Worm (Caenorhabditis elegans) whole organism, late embryonic: ENCODE measurements around the gene F49E11.2.
A peak's percentile ranks its signal among the peaks of the same experiment; 100 is the strongest.

Experiments
- K09A11.1 ChIP-seq: sonication (generic microtip); optimal IDR thresholded peaks from 2 replicates; lab custom pipeline; 2017; ENCODE audit warnings: antibody characterized with exemption, mild to moderate bottlenecking, missing genetic modification characterization, missing compliant biosample characterization; ENCODE audit not compliant: insufficient read depth
- T23F11.4 ChIP-seq: fragments of 200-800 bp; sonication (Bioruptor generic); optimal IDR thresholded peaks from 2 replicates; lab custom pipeline; 2018; ENCODE audit warnings: mild to moderate bottlenecking, missing genetic modification characterization, missing compliant biosample characterization
- ahr-1 ChIP-seq: sonication (generic microtip); optimal IDR thresholded peaks from 2 replicates; lab custom pipeline; 2016; ENCODE audit warnings: missing genetic modification characterization, missing compliant biosample characterization
- ama-1 ChIP-seq: fragments of 150-350 bp; optimal IDR thresholded peaks from 2 replicates; lab custom pipeline; 2014
- ceh-14 ChIP-seq: sonication (generic microtip); optimal IDR thresholded peaks from 2 replicates; lab custom pipeline; 2016; ENCODE audit warnings: missing genotype, missing genetic modification characterization, missing compliant biosample characterization
- ceh-19 ChIP-seq: fragments of 200-800 bp; sonication (Bioruptor generic); optimal IDR thresholded peaks from 2 replicates; lab custom pipeline; 2018; ENCODE audit warnings: mild to moderate bottlenecking, missing genetic modification characterization, missing compliant biosample characterization
- ceh-22 ChIP-seq: sonication (generic microtip); optimal IDR thresholded peaks from 2 replicates; lab custom pipeline; 2017; ENCODE audit warnings: missing biosample characterization, missing genetic modification characterization
- ceh-30 ChIP-seq: fragments of 150-350 bp; optimal IDR thresholded peaks from 2 replicates; lab custom pipeline; 2014; ENCODE audit warnings: missing biosample characterization, missing genetic modification characterization
- ceh-31 ChIP-seq: sonication (generic microtip); optimal IDR thresholded peaks from 2 replicates; lab custom pipeline; 2016; ENCODE audit warnings: missing genetic modification characterization, missing compliant biosample characterization
- ceh-6 ChIP-seq: fragments of 200-800 bp; sonication (Bioruptor generic); optimal IDR thresholded peaks from 2 replicates; lab custom pipeline; 2018; ENCODE audit warnings: mild to moderate bottlenecking, missing genetic modification characterization, missing compliant biosample characterization
- che-1 ChIP-seq: sonication (generic microtip); optimal IDR thresholded peaks from 2 replicates; lab custom pipeline; 2016; ENCODE audit warnings: mild to moderate bottlenecking, missing genetic modification characterization, missing compliant biosample characterization
- dve-1 ChIP-seq: sonication (generic microtip); optimal IDR thresholded peaks from 2 replicates; lab custom pipeline; 2017; ENCODE audit warnings: antibody characterized with exemption, mild to moderate bottlenecking, missing genetic modification characterization, missing compliant biosample characterization
- elt-2 ChIP-seq: sonication (generic microtip); optimal IDR thresholded peaks from 2 replicates; lab custom pipeline; 2016; ENCODE audit warnings: missing genetic modification reagents, missing genetic modification characterization, missing compliant biosample characterization
- elt-4 ChIP-seq: sonication (generic microtip); optimal IDR thresholded peaks from 2 replicates; lab custom pipeline; 2016; ENCODE audit warnings: missing genetic modification characterization, missing compliant biosample characterization
- ets-4 ChIP-seq: sonication (generic microtip); optimal IDR thresholded peaks from 2 replicates; lab custom pipeline; 2016; ENCODE audit warnings: missing genetic modification characterization, missing compliant biosample characterization
- eyg-1 ChIP-seq: sonication (generic microtip); optimal IDR thresholded peaks from 2 replicates; lab custom pipeline; 2016; ENCODE audit warnings: missing genotype, missing genetic modification characterization, missing compliant biosample characterization
- hlh-8 ChIP-seq: sonication (generic microtip); optimal IDR thresholded peaks from 2 replicates; lab custom pipeline; 2016; ENCODE audit warnings: missing genotype, missing genetic modification characterization, missing compliant biosample characterization
- nhr-11 ChIP-seq: fragments of 150-350 bp; optimal IDR thresholded peaks from 2 replicates; lab custom pipeline; 2014; ENCODE audit warnings: missing biosample characterization, missing genetic modification characterization
- nhr-232 ChIP-seq: sonication (generic microtip); optimal IDR thresholded peaks from 2 replicates; lab custom pipeline; 2016; ENCODE audit warnings: missing genetic modification characterization, missing compliant biosample characterization
- npax-4 ChIP-seq: sonication (generic microtip); optimal IDR thresholded peaks from 2 replicates; lab custom pipeline; 2016; ENCODE audit warnings: missing genetic modification characterization, missing compliant biosample characterization
- pat-9 ChIP-seq: fragments of 200-800 bp; sonication (Bioruptor generic); optimal IDR thresholded peaks from 2 replicates; lab custom pipeline; 2018; ENCODE audit warnings: mild to moderate bottlenecking, missing genetic modification characterization, moderate library complexity, missing compliant biosample characterization
- pqm-1 ChIP-seq: sonication (generic microtip); optimal IDR thresholded peaks from 2 replicates; lab custom pipeline; 2016; ENCODE audit warnings: missing genetic modification characterization, missing compliant biosample characterization
- pros-1 ChIP-seq: fragments of 150-350 bp; optimal IDR thresholded peaks from 2 replicates; lab custom pipeline; 2014; ENCODE audit warnings: missing biosample characterization, missing genetic modification reagents, missing genetic modification characterization
- syd-9 ChIP-seq: sonication (generic microtip); optimal IDR thresholded peaks from 2 replicates; lab custom pipeline; 2016; ENCODE audit warnings: mild to moderate bottlenecking, missing genetic modification characterization, moderate library complexity, missing compliant biosample characterization
- tbx-2 ChIP-seq: sonication (generic microtip); optimal IDR thresholded peaks from 2 replicates; lab custom pipeline; 2016; ENCODE audit warnings: missing genetic modification characterization, missing compliant biosample characterization
- ttx-3 ChIP-seq: sonication (generic microtip); optimal IDR thresholded peaks from 2 replicates; lab custom pipeline; 2016; ENCODE audit warnings: missing genetic modification reagents, missing genetic modification characterization, missing compliant biosample characterization
- unc-42 ChIP-seq: sonication (generic microtip); optimal IDR thresholded peaks from 2 replicates; lab custom pipeline; 2016; ENCODE audit warnings: missing genotype, missing genetic modification characterization, missing compliant biosample characterization
- unc-55 ChIP-seq: sonication (generic microtip); optimal IDR thresholded peaks from 2 replicates; lab custom pipeline; 2017; ENCODE audit warnings: missing biosample characterization, missing genetic modification reagents, missing genetic modification characterization
- unc-86 ChIP-seq: sonication (generic microtip); optimal IDR thresholded peaks from 2 replicates; lab custom pipeline; 2016; ENCODE audit warnings: missing genetic modification characterization, missing compliant biosample characterization
- zip-5 ChIP-seq: sonication (generic microtip); optimal IDR thresholded peaks from 2 replicates; lab custom pipeline; 2016; ENCODE audit warnings: missing genetic modification characterization, missing compliant biosample characterization
- ztf-16 ChIP-seq: sonication (generic microtip); optimal IDR thresholded peaks from 2 replicates; lab custom pipeline; 2017; ENCODE audit warnings: missing genetic modification characterization, missing compliant biosample characterization

Gene F49E11.2

DNA sequence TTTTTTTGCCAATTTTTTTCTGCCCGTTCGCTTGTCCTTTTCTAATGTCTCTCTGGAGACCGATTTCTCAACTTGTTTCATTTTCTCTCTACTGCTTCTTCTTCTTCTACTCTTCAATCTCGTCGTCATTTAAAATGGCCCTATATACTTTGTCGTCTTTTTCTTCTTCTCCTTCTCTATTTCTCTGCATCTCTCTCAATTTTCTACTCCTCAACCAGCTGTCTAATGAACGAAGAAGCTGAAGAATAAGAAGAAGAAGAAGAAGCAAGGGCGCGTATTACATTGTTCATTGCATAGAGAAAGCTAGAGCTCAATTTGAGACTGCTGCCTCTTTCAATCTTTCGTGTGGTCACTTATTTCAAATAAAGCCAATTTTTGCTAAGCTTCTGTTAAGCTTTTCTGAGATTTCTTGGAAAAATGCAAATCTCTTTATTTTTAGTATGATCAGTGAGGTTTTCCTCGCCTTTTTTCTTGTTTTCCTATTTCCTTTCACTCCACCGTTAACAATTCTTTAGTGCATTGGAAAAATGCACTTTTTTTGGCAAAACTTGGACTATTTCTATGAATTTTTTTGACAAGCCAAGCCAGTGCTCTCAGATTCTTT is 22.9 kb downstream of the F49E11.2 start:
- no peak for TF ChIP-seq ahr-1
- no peak for TF ChIP-seq eyg-1 (tag; lab: Kevin White, UChicago)
- TF ChIP-seq npax-4 (tag; lab: Kevin White, UChicago), result no peak
- TF ChIP-seq unc-55 (GFP tag; lab: Kevin White, UChicago), result peak; percentile 79
- no peak for TF ChIP-seq syd-9 (tag; lab: Kevin White, UChicago)
- TF ChIP-seq T23F11.4 (GFP tag; lab: Kevin White, UChicago), result no peak
- no peak for TF ChIP-seq elt-4
- TF ChIP-seq hlh-8 (tag; lab: Kevin White, UChicago), result peak; percentile 6
- TF ChIP-seq unc-42 (tag; lab: Kevin White, UChicago), result peak; percentile 56
- peak; percentile 35 for TF ChIP-seq tbx-2 (tag; lab: Kevin White, UChicago)
- peak; percentile 5 for TF ChIP-seq ceh-19 (GFP tag; lab: Kevin White, UChicago)
- TF ChIP-seq ceh-22 (tag; lab: Kevin White, UChicago), result no peak
- peak; percentile 27 for TF ChIP-seq ceh-31 (tag; lab: Kevin White, UChicago)
- TF ChIP-seq ama-1 (lab: Kevin White, UChicago), result no peak
- TF ChIP-seq nhr-11 (tag; lab: Kevin White, UChicago), result no peak
- TF ChIP-seq ets-4 (tag; lab: Kevin White, UChicago), result no peak

DNA sequence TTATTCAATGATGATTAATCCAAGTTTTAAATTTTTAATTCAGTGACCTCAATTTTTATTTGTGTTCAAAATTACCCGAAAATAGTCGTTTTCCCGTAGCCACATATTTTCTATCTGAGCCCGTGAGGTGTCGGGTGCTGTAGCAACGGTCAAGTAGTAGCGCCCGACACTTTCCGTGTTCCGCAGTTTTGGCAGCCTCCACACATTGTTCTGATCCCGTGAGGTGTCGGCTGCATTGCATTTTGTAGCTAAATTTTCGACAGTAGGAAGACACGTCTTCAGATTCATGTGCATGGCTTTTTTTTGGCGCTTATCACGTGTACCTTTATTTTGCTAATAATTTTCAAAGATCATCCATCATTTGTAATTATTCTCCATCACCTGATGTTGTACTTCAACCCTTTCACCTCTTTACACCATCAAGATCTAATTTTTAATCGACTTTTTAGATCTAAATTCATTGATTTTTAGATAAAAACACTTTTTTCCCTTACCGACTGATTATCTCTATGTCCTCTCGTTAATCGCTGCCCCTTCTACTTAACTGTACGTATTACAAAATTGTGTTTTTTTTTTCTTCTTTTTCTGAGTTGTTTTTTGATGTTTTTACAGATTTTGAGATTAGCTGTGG is 25.0 kb downstream of the F49E11.2 start:
- TF ChIP-seq syd-9 (tag; lab: Kevin White, UChicago) (no peak), K09A11.1 (no peak), ceh-30 (no peak), unc-86 (tag; lab: Kevin White, UChicago) (no peak), nhr-232 (tag; lab: Kevin White, UChicago) (no peak), pros-1 (no peak), dve-1 (no peak), ttx-3 (tag; lab: Kevin White, UChicago) (no peak)

ce11 chrIV:13013231-13013630 is 25.6 kb downstream of the F49E11.2 start:
- peak; percentile 37 for TF ChIP-seq pros-1
- TF ChIP-seq ceh-31 (tag; lab: Kevin White, UChicago), result peak; percentile 67
- TF ChIP-seq ceh-30, result no peak
- TF ChIP-seq elt-4, result no peak
- TF ChIP-seq pqm-1 (tag; lab: Kevin White, UChicago), result no peak

- no peak for TF ChIP-seq zip-5 (tag; lab: Kevin White, UChicago)
- TF ChIP-seq ttx-3 (tag; lab: Kevin White, UChicago), result no peak
- no peak for TF ChIP-seq nhr-232 (tag; lab: Kevin White, UChicago)
- TF ChIP-seq ceh-14, result no peak
- no peak for TF ChIP-seq ztf-16
- no peak for TF ChIP-seq pat-9 (tag; lab: Kevin White, UChicago)
- TF ChIP-seq elt-4, result no peak
- no peak for TF ChIP-seq unc-55 (GFP tag; lab: Kevin White, UChicago)
- TF ChIP-seq elt-2 (tag; lab: Kevin White, UChicago), result no peak
- no peak for TF ChIP-seq eyg-1 (tag; lab: Kevin White, UChicago)
- TF ChIP-seq ceh-6 (GFP tag; lab: Kevin White, UChicago), result no peak
These were observed 29.3 kb downstream of the F49E11.2 start for ce11 chrIV:13009507-13009906.

ce11 chrIV:13008405-13009208 is 30.2 kb downstream of the F49E11.2 start, which contains the start of gene mbk-2:
TSS of gene mbk-2 (plus strand) at chrIV:13009158.
- TF ChIP-seq che-1 (tag; lab: Kevin White, UChicago) (no peak), elt-2 (tag; lab: Kevin White, UChicago) (peak; percentile 53)
- TF ChIP-seq, all 69 proteins: peak for 1
